Fruit fly (Drosophila melanogaster) whole organism, prepupa: ENCODE results near the gene CG33490.

ENCODE experiments used
- Blimp-1 ChIP-seq: fragments of 200-800 bp; sonication (Bioruptor generic); optimal IDR thresholded peaks from 3 replicates; lab custom pipeline; 2017; ENCODE audit warnings: missing biosample characterization, missing genetic modification characterization, mild to moderate bottlenecking, moderate library complexity, missing genetic modification reagents
- CG10669 ChIP-seq: fragments of 200-800 bp; sonication (Bioruptor generic); optimal IDR thresholded peaks from 3 replicates; lab custom pipeline; 2018; ENCODE audit warnings: missing biosample characterization, mild to moderate bottlenecking, missing genetic modification characterization, moderate library complexity
- CG11294 ChIP-seq: fragments of 200-800 bp; sonication (Bioruptor generic); IDR thresholded peaks from 2 replicates; pipeline ENCODE4 v1.3.6; 2022; ENCODE audit warnings: missing biosample characterization, missing genetic modification characterization
- CG16779 ChIP-seq: fragments of 200-800 bp; sonication (Bioruptor generic); optimal IDR thresholded peaks from 3 replicates; lab custom pipeline; 2017; ENCODE audit warnings: missing biosample characterization, mild to moderate bottlenecking, missing genetic modification characterization
- CG32006 ChIP-seq: fragments of 200-800 bp; sonication (Bioruptor generic); optimal IDR thresholded peaks from 3 replicates; lab custom pipeline; 2017; ENCODE audit warnings: missing biosample characterization, mild to moderate bottlenecking, missing genetic modification characterization
- CG34406 ChIP-seq: fragments of 200-800 bp; sonication (Bioruptor generic); optimal IDR thresholded peaks from 3 replicates; lab custom pipeline; 2016; ENCODE audit warnings: missing biosample characterization, missing genetic modification characterization
- CG6163 ChIP-seq: fragments of 200-800 bp; sonication (Bioruptor generic); IDR thresholded peaks from 3 replicates; pipeline ENCODE4 v1.3.6; 2022; ENCODE audit warnings: missing biosample characterization, missing genetic modification characterization
- CG6276 ChIP-seq: fragments of 200-800 bp; sonication (Bioruptor generic); optimal IDR thresholded peaks from 2 replicates; lab custom pipeline; 2017; ENCODE audit warnings: missing biosample characterization, mild to moderate bottlenecking, missing genetic modification characterization
- CG6792 ChIP-seq: fragments of 200-800 bp; sonication (Bioruptor generic); optimal IDR thresholded peaks from 3 replicates; lab custom pipeline; 2016; ENCODE audit warnings: missing biosample characterization, missing genetic modification characterization
- CG7368 ChIP-seq: fragments of 200-800 bp; sonication (Bioruptor generic); optimal IDR thresholded peaks from 3 replicates; lab custom pipeline; 2016; ENCODE audit warnings: missing biosample characterization, missing genetic modification characterization
- CG8319 ChIP-seq: fragments of 200-800 bp; sonication (Bioruptor generic); optimal IDR thresholded peaks from 3 replicates; lab custom pipeline; 2016; ENCODE audit warnings: missing biosample characterization, missing genetic modification characterization
- CG8632 ChIP-seq: fragments of 200-800 bp; sonication (Bioruptor generic); optimal IDR thresholded peaks from 3 replicates; lab custom pipeline; 2016; ENCODE audit warnings: missing biosample characterization, missing genetic modification characterization
- Eip75B ChIP-seq: fragments of 200-800 bp; sonication (Bioruptor generic); optimal IDR thresholded peaks from 3 replicates; lab custom pipeline; 2016; ENCODE audit warnings: missing biosample characterization, missing genetic modification characterization
- Eip93F ChIP-seq: fragments of 200-800 bp; sonication (Bioruptor generic); optimal IDR thresholded peaks from 2 replicates; lab custom pipeline; 2016; ENCODE audit warnings: missing biosample characterization, mild to moderate bottlenecking, missing genetic modification characterization
- Ets21C ChIP-seq: fragments of 200-800 bp; sonication (Bioruptor generic); optimal IDR thresholded peaks from 3 replicates; lab custom pipeline; 2016; ENCODE audit warnings: missing biosample characterization, missing genetic modification characterization
- Ets96B ChIP-seq: fragments of 200-800 bp; optimal IDR thresholded peaks from 2 replicates; lab custom pipeline; 2019; ENCODE audit warnings: missing biosample characterization, mild to moderate bottlenecking, missing genetic modification characterization, moderate library complexity
- Gug ChIP-seq: fragments of 200-800 bp; sonication (Bioruptor generic); IDR thresholded peaks from 2 replicates; pipeline ENCODE4 v1.3.6; 2022; ENCODE audit warnings: missing biosample characterization, missing genetic modification characterization
- Hr38 ChIP-seq: sonication (Bioruptor generic); optimal IDR thresholded peaks from 2 replicates; lab custom pipeline; 2016; ENCODE audit warnings: missing biosample characterization, missing genetic modification characterization
- Hr4 ChIP-seq: fragments of 200-800 bp; sonication (Bioruptor generic); optimal IDR thresholded peaks from 3 replicates; lab custom pipeline; 2016; ENCODE audit warnings: missing biosample characterization, missing genetic modification characterization
- Met ChIP-seq: fragments of 200-800 bp; sonication (Bioruptor generic); optimal IDR thresholded peaks from 3 replicates; lab custom pipeline; 2016; ENCODE audit warnings: missing biosample characterization, missing genetic modification characterization
- OdsH ChIP-seq: fragments of 200-800 bp; sonication (Bioruptor generic); optimal IDR thresholded peaks from 3 replicates; lab custom pipeline; 2016; ENCODE audit warnings: missing biosample characterization, missing genetic modification characterization
- Smox ChIP-seq: fragments of 200-800 bp; sonication (Bioruptor generic); optimal IDR thresholded peaks from 3 replicates; lab custom pipeline; 2016; ENCODE audit warnings: missing biosample characterization, missing genetic modification characterization
- Sox102F ChIP-seq: fragments of 200-800 bp; sonication (Bioruptor generic); optimal IDR thresholded peaks from 2 replicates; lab custom pipeline; 2016; ENCODE audit warnings: missing biosample characterization, mild to moderate bottlenecking, missing genetic modification characterization
- Sox14 ChIP-seq: fragments of 200-800 bp; sonication (Bioruptor generic); optimal IDR thresholded peaks from 3 replicates; lab custom pipeline; 2016; ENCODE audit warnings: missing biosample characterization, missing genetic modification characterization
- achi ChIP-seq: fragments of 200-800 bp; sonication (Bioruptor generic); optimal IDR thresholded peaks from 3 replicates; lab custom pipeline; 2016; ENCODE audit warnings: missing biosample characterization, missing genetic modification characterization
- cyc ChIP-seq: fragments of 200-800 bp; sonication (Bioruptor generic); optimal IDR thresholded peaks from 3 replicates; lab custom pipeline; 2016; ENCODE audit warnings: missing biosample characterization, missing genetic modification characterization
- dsx ChIP-seq: fragments of 200-800 bp; optimal IDR thresholded peaks from 3 replicates; lab custom pipeline; 2019; ENCODE audit warnings: missing biosample characterization, mild to moderate bottlenecking, missing genetic modification characterization, moderate library complexity; ENCODE audit not compliant: poor library complexity, severe bottlenecking
- fd85E ChIP-seq: fragments of 200-800 bp; sonication (Bioruptor generic); optimal IDR thresholded peaks from 3 replicates; lab custom pipeline; 2016; ENCODE audit warnings: missing biosample characterization, missing genetic modification characterization
- fkh ChIP-seq: fragments of 200-800 bp; sonication (Bioruptor generic); optimal IDR thresholded peaks from 3 replicates; lab custom pipeline; 2017; ENCODE audit warnings: missing biosample characterization, mild to moderate bottlenecking, missing genetic modification characterization, moderate library complexity
- lz ChIP-seq: fragments of 200-800 bp; sonication (Bioruptor generic); optimal IDR thresholded peaks from 3 replicates; lab custom pipeline; 2016; ENCODE audit warnings: missing biosample characterization, missing genetic modification characterization
- net ChIP-seq: fragments of 200-800 bp; sonication (Bioruptor generic); optimal IDR thresholded peaks from 3 replicates; lab custom pipeline; 2016; ENCODE audit warnings: missing biosample characterization, missing genetic modification characterization
- pdm3 ChIP-seq: fragments of 200-800 bp; sonication (Bioruptor generic); optimal IDR thresholded peaks from 3 replicates; lab custom pipeline; 2016; ENCODE audit warnings: missing biosample characterization, missing genetic modification characterization
- spab ChIP-seq: fragments of 200-800 bp; sonication (Bioruptor generic); optimal IDR thresholded peaks from 2 replicates; lab custom pipeline; 2017; ENCODE audit warnings: missing biosample characterization, mild to moderate bottlenecking, missing genetic modification characterization, missing genetic modification reagents
- ss ChIP-seq, 2 experiments: fragments of 200-800 bp; sonication (Bioruptor generic); optimal IDR thresholded peaks; 2 replicates in 1 of 2; 3 replicates in 1 of 2; lab custom pipeline; 2017 to 2018; ENCODE audit warnings: mild to moderate bottlenecking in 2 of 2, missing biosample characterization in 2 of 2, missing genetic modification characterization in 2 of 2, moderate library complexity in 1 of 2
- svp ChIP-seq: fragments of 200-800 bp; sonication (Bioruptor generic); peaks from one replicate; lab custom pipeline; 2016; ENCODE audit warnings: missing biosample characterization, missing genetic modification characterization
- topi ChIP-seq: fragments of 200-800 bp; sonication (Bioruptor generic); optimal IDR thresholded peaks from 3 replicates; lab custom pipeline; 2016; ENCODE audit warnings: missing biosample characterization, missing genetic modification characterization

Gene CG33490

DNA sequence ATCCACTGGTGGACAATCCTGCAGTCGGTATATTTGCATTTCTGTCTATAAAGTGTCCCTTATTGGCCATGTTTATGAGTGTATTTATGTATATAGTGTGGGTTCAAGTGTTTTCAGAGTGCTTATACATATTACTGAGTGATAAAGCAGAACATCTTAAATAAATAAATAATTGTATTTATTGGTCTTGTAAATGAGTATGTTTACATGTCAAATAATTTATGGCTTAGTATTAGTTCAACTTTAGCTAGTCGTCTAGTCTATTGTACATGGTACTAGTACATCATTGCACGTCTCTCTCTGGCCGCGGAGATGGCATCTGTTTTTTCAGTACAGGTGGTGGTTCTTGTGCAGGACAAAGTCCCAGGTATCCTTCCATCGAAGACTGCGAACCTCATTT lies 9.5 kb upstream of the CG33490 start, which contains the start of gene CG32086:
CG32086 (minus strand) TSS at position 101 of the 400 bp plus-strand sequence.
- TF ChIP-seq CG8632 (no peak), svp (GFP tag; lab: Kevin White, UChicago) (no peak), cyc (GFP tag; lab: Kevin White, UChicago) (no peak), Ets96B (no peak), lz (no peak), Blimp-1 (no peak), dsx (GFP tag; lab: Kevin White, UChicago) (no peak), topi (no peak), CG6276 (GFP tag; lab: Kevin White, UChicago) (no peak)
- TF ChIP-seq, all 60 proteins: peak for 0

DNA sequence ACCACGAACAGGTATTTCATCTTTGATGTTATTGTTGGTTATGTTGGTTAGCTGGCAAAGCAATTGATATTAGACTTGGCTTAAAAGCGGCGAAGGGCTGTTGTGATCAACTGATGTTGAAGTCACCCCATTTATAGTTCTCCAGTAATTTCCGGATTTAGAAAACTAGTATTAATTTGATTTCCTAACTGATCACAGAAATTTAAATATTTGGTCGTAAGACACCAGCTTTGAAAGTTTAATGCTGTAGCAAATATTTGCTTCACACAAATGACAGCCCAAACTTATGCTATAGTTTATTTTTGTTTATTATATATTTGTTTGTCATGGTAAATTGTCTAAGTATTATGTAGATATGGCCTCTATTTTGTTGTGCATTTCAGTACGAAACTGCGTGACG lies 7.6 kb upstream of the CG33490 start, which contains the start of gene CG33269:
CG33269 (minus strand) TSS at position 101 of the 400 bp plus-strand sequence.
- TF ChIP-seq Met (no peak), CG10669 (GFP tag; lab: Kevin White, UChicago) (no peak), Eip93F (no peak), OdsH (GFP tag; lab: Kevin White, UChicago) (no peak), pdm3 (GFP tag; lab: Kevin White, UChicago) (no peak), achi (no peak), Sox14 (no peak), CG6163 (GFP tag; lab: Robert Waterston, UW) (no peak), CG34406 (GFP tag; lab: Kevin White, UChicago) (no peak), fd85E (GFP tag; lab: Kevin White, UChicago) (no peak), CG32006 (GFP tag; lab: Kevin White, UChicago) (no peak), CG8319 (GFP tag; lab: Kevin White, UChicago) (no peak), CG6792 (no peak)

DNA sequence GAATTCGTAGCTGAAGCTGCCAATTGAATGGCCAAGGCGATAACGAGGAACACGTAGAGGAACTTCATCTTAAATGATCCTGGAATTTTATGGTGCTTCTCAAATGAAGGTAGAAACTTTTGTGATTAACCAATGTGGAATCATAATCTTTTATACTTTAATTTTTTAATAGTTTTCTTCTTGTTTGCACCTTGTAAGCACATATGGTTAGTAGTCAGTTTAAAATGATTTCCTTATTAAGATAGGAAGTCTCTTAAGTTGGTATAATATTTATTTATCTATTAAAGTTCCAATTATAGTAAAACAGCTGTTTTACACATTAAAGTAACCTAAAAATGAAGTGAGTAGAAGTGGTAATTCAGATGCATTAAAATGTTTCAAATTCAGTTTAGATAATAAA lies 6.5 kb upstream of the CG33490 start, which contains the start of gene CG43391:
CG43391 (minus strand) TSS at position 101 of the 400 bp plus-strand sequence.
- TF ChIP-seq Gug (GFP tag; lab: Robert Waterston, UW) = no peak
- no peak for TF ChIP-seq Eip93F
- no peak for TF ChIP-seq CG7368 (GFP tag; lab: Kevin White, UChicago)
- TF ChIP-seq CG11294 (GFP tag; lab: Robert Waterston, UW) = no peak
- no peak for TF ChIP-seq Ets96B
- TF ChIP-seq Hr38 (GFP tag; lab: Kevin White, UChicago) = no peak
- no peak for TF ChIP-seq spab (GFP tag; lab: Kevin White, UChicago)
- TF ChIP-seq CG16779 (tag; lab: Kevin White, UChicago) = no peak
- no peak for TF ChIP-seq achi
- no peak for TF ChIP-seq Ets21C
- TF ChIP-seq Eip75B (GFP tag; lab: Kevin White, UChicago) = no peak

DNA sequence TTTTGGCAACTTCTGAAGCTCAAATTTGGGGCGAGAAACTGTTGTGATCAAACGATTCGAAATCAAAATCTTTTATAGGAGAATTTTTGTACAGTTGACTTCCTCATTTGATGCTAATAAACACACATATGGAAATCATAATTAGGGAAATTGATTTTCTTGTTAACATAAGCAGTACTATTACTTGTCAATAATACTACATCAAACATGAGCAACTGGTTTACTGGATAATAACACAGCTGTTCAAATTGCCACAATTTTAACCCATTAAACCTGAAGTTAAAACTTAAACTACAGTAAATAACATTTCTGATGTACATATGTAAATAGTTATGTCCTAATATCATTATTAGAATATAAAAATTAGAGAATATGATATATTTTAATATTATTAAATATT lies 5.5 kb upstream of the CG33490 start, which contains the start of gene CG43390:
CG43390 (minus strand) TSS at position 32 of the 400 bp plus-strand sequence.
- TF ChIP-seq CG6276 (GFP tag; lab: Kevin White, UChicago) (no peak), fkh (GFP tag; lab: Kevin White, UChicago) (peak; percentile 46)

DNA sequence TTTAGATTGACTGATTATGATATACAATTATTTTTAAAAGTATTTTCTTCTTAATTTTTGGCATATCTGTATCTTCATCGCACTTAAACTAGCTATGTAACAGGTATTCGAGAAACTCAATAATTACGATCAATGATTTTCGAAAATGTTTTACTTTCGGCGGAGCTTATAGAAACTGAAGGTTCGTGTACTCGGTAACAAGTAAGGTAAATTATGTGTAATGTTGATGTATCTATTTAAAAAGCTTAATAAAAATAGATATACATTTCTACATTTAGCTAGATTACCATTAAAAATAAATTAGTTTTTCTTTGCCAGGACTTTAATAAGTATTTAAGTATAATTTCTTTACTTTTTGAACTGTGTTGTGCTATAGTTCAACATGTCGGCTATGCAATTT lies 4.4 kb upstream of the CG33490 start:
- TF ChIP-seq CG16779 (tag; lab: Kevin White, UChicago) (no peak), Smox (GFP tag; lab: Kevin White, UChicago) (no peak), CG8632 (no peak), Hr4 (GFP tag; lab: Kevin White, UChicago) (no peak), Sox102F (GFP tag; lab: Kevin White, UChicago) (no peak), net (no peak), Eip93F (no peak), ss (GFP tag; optimal IDR thresholded peaks at IDR 0.05; lab: Kevin White, UChicago) (no peak)
